Worm (Caenorhabditis elegans) whole organism, late embryonic: ENCODE data around the gene ncl-1.

ENCODE experiments used
- C38D4.7 ChIP-seq: fragments of 200-800 bp; sonication (Bioruptor generic); optimal IDR thresholded peaks from 2 replicates; lab custom pipeline; 2018; ENCODE audit warnings: mild to moderate bottlenecking, missing genetic modification characterization, moderate library complexity, missing compliant biosample characterization
- che-1 ChIP-seq: sonication (generic microtip); optimal IDR thresholded peaks from 2 replicates; lab custom pipeline; 2016; ENCODE audit warnings: mild to moderate bottlenecking, missing genetic modification characterization, missing compliant biosample characterization
- nhr-11 ChIP-seq: fragments of 150-350 bp; optimal IDR thresholded peaks from 2 replicates; lab custom pipeline; 2014; ENCODE audit warnings: missing biosample characterization, missing genetic modification characterization
- npax-4 ChIP-seq: sonication (generic microtip); optimal IDR thresholded peaks from 2 replicates; lab custom pipeline; 2016; ENCODE audit warnings: missing genetic modification characterization, missing compliant biosample characterization
- pqm-1 ChIP-seq: sonication (generic microtip); optimal IDR thresholded peaks from 2 replicates; lab custom pipeline; 2016; ENCODE audit warnings: missing genetic modification characterization, missing compliant biosample characterization
- rnt-1 ChIP-seq: sonication (generic microtip); optimal IDR thresholded peaks from 2 replicates; lab custom pipeline; 2016; ENCODE audit warnings: missing genetic modification characterization, missing compliant biosample characterization
- sox-4 ChIP-seq: sonication (generic microtip); optimal IDR thresholded peaks from 2 replicates; lab custom pipeline; 2017; ENCODE audit warnings: mild to moderate bottlenecking, missing genetic modification characterization, inconsistent platforms, missing compliant biosample characterization
- zip-5 ChIP-seq: sonication (generic microtip); optimal IDR thresholded peaks from 2 replicates; lab custom pipeline; 2016; ENCODE audit warnings: missing genetic modification characterization, missing compliant biosample characterization

DNA sequence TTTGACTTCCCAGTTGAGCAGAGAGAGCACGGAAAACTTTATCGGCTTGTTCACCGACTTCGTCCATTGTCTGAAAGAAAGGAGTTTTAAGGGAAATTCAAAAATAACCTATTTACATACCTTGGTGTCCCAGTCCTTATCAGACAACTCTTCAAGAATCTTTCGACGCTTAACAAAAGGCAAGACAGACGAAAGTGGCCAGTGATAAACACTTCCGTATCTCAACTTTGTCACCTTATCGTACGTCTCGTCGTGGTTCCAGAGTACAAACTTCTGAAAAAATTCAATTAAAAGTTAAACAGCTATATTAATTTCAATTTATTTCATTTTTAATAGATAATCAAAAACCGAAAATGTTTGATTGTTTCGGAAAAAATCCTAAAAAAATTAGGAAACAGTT is 42.7 kb downstream of the ncl-1 start:
- TF ChIP-seq che-1 (tag; lab: Kevin White, UChicago): no peak
- TF ChIP-seq C38D4.7 (GFP tag; lab: Kevin White, UChicago): no peak
- TF ChIP-seq npax-4 (tag; lab: Kevin White, UChicago): no peak
- no peak for TF ChIP-seq pqm-1
- no peak for TF ChIP-seq rnt-1 (tag; lab: Kevin White, UChicago)
- TF ChIP-seq sox-4 (tag; lab: Kevin White, UChicago): no peak
- TF ChIP-seq nhr-11: no peak
- no peak for TF ChIP-seq zip-5 (tag; lab: Kevin White, UChicago)
